Fruit fly (Drosophila melanogaster): ENCODE measurements around the gene Vps45.

Vps45 gene

dm6 chr3R:9600558-9600959, 36.8 kb downstream of the Vps45 start (continued):
- peak in 1 of 2 experiments; percentile 40 for TF ChIP-seq bsh (GFP tag; optimal IDR thresholded peaks at IDR 0.05)
- no peak for TF ChIP-seq toy (GFP tag; IDR thresholded peaks at IDR 0.05)
- TF ChIP-seq zen (tag; optimal IDR thresholded peaks at IDR 0.05), result peak; percentile 6
- peak; percentile 35; the same call in 1 of the 2 replicates for TF ChIP-seq CG6689 (GFP tag; IDR thresholded peaks at IDR 0.05)
- no peak for TF ChIP-seq Atf-2 (GFP tag; optimal IDR thresholded peaks at IDR 0.05)
- no peak for TF ChIP-seq Atf3 (GFP tag; optimal IDR thresholded peaks at IDR 0.05)
- TF ChIP-seq Meics (GFP tag; optimal IDR thresholded peaks at IDR 0.05), result peak; percentile 78
- no peak for TF ChIP-seq pita (GFP tag; optimal IDR thresholded peaks at IDR 0.05)
- peak; percentile 26 for TF ChIP-seq CG6683 (GFP tag; optimal IDR thresholded peaks at IDR 0.05)
- TF ChIP-seq Max (GFP tag; optimal IDR thresholded peaks at IDR 0.05), result no peak
- TF ChIP-seq usp (GFP tag; optimal IDR thresholded peaks at IDR 0.05), result no peak
- TF ChIP-seq Fer2 (tag; optimal IDR thresholded peaks at IDR 0.05), result peak; percentile 23
- peak; percentile 61 for TF ChIP-seq PHDP (tag; optimal IDR thresholded peaks at IDR 0.05)
- TF ChIP-seq CG18476 (GFP tag; optimal IDR thresholded peaks at IDR 0.05), result no peak
- peak; percentile 24 for TF ChIP-seq CG13424 (tag; optimal IDR thresholded peaks at IDR 0.05)

dm6 chr3R:9601949-9602348, 38.2 kb downstream of the Vps45 start:
- no peak for TF ChIP-seq Oaz (GFP tag; IDR thresholded peaks at IDR 0.05)
- no peak for TF ChIP-seq Hsf (GFP tag; optimal IDR thresholded peaks at IDR 0.05)
- TF ChIP-seq Med (GFP tag), result peak; percentile 29
- 0 out of 4 replicates have a peak, but pooled peaks have one; percentile 62 for TF ChIP-seq chinmo (GFP tag; IDR thresholded peaks at IDR 0.05; ENCODE audit: partially characterized antibody)
- peak; percentile 18 for TF ChIP-seq gem (tag; optimal IDR thresholded peaks at IDR 0.05)
- TF ChIP-seq sna (GFP tag; IDR thresholded peaks at IDR 0.05; ENCODE audit: partially characterized antibody), result no peak
- no peak for TF ChIP-seq wor (GFP tag; IDR thresholded peaks at IDR 0.05)
- no peak for TF ChIP-seq Elba2 (GFP tag; optimal IDR thresholded peaks at IDR 0.05)
- TF ChIP-seq H15 (GFP tag; IDR thresholded peaks at IDR 0.05), result no peak
- no peak for TF ChIP-seq sc (optimal IDR thresholded peaks at IDR 0.05)
- TF ChIP-seq sc (GFP tag; optimal IDR thresholded peaks at IDR 0.05), result no peak
- TF ChIP-seq CG15696 (tag; optimal IDR thresholded peaks at IDR 0.05), result no peak
- no peak for TF ChIP-seq CG7556 (GFP tag; optimal IDR thresholded peaks at IDR 0.05)
- no peak for TF ChIP-seq chn (GFP tag; optimal IDR thresholded peaks at IDR 0.05)
- no peak for TF ChIP-seq lilli (GFP tag; optimal IDR thresholded peaks at IDR 0.05)
- no peak for TF ChIP-seq klu (GFP tag; IDR thresholded peaks at IDR 0.05)
- no peak for TF ChIP-seq nerfin-2 (GFP tag; IDR thresholded peaks at IDR 0.05; ENCODE audit: partially characterized antibody)
- peak in 1 of 2 experiments; percentile 90 for TF ChIP-seq Pdp1 (GFP tag; optimal IDR thresholded peaks at IDR 0.05)
- TF ChIP-seq kah (GFP tag; optimal IDR thresholded peaks at IDR 0.05), result peak; percentile 77
- no peak for TF ChIP-seq hbn (GFP tag; IDR thresholded peaks at IDR 0.05; ENCODE audit: partially characterized antibody)
- 0 out of 2 replicates have a peak, but pooled peaks have one; percentile 17 for TF ChIP-seq chm (GFP tag; IDR thresholded peaks at IDR 0.05)

- TF ChIP-seq CG16813 (GFP tag; IDR thresholded peaks at IDR 0.05; ENCODE audit: partially characterized antibody) (no peak), chinmo (GFP tag; IDR thresholded peaks at IDR 0.05; ENCODE audit: partially characterized antibody) (peak; percentile 75; the same call in 1 of the 4 replicates), gce (GFP tag; IDR thresholded peaks at IDR 0.05) (no peak), CG2202 (tag; optimal IDR thresholded peaks at IDR 0.05) (peak; percentile 15), pros (GFP tag; optimal IDR thresholded peaks at IDR 0.05) (peak; percentile 51), sens (GFP tag) (peak; percentile 64), CG12769 (tag; optimal IDR thresholded peaks at IDR 0.05) (peak; percentile 9), sob (GFP tag; IDR thresholded peaks at IDR 0.05) (0 out of 2 replicates have a peak, but pooled peaks have one; percentile 13), Vsx1 (GFP tag; optimal IDR thresholded peaks at IDR 0.05) (peak; percentile 16), insv (GFP tag; optimal IDR thresholded peaks at IDR 0.05) (no peak), Antp (GFP tag; optimal IDR thresholded peaks at IDR 0.05) (no peak), CG14050 (GFP tag; IDR thresholded peaks at IDR 0.05) (no peak), sqz (GFP tag; optimal IDR thresholded peaks at IDR 0.05) (peak; percentile 88)
Measured at dm6 chr3R:9603022-9603942, 39.6 kb downstream of the Vps45 start.

Measured in whole organism, embryonic.